Worm (Caenorhabditis elegans): Measurements from ENCODE around the gene F47B10.4.

Gene F47B10.4

DNA sequence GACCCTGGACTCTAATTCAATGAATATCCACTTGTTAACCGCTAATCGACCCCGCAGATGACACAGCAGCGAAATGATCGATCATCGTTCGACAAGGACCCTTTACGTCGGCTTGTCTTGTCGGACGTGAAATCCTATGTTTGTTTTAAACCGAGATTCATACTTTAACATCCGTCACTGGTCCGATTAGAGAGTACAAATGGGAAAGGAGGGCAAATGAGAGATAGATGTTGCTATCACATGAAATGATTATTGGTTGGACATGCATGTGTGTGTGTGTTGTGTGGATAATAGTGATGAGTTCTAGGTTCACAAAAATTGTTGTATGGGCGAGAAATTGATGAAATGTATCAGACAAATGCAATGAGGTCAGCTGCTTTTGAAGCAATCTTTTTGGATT, 18.6 kb downstream of the F47B10.4 start:
- TF ChIP-seq lsy-2 (tag; optimal IDR thresholded peaks at IDR 0.05) (peak in 1 of 2 experiments; percentile 33), fkh-8 (tag; optimal IDR thresholded peaks at IDR 0.05) (no peak), lin-14 (GFP tag; optimal IDR thresholded peaks at IDR 0.05) (peak; percentile 69), snu-23 (GFP tag; optimal IDR thresholded peaks at IDR 0.05) (peak; percentile 12), nhr-19 (GFP tag; conservative IDR thresholded peaks at IDR 0.05) (peak; percentile 34; the same call in 1 of the 2 replicates), lin-39 (tag; optimal IDR thresholded peaks at IDR 0.05) (peak; percentile 36), nhr-28 (tag; optimal IDR thresholded peaks at IDR 0.05) (no peak), rnt-1 (tag; optimal IDR thresholded peaks at IDR 0.05) (peak; percentile 70), nhr-71 (tag; optimal IDR thresholded peaks at IDR 0.05) (peak; percentile 60), ceh-8 (GFP tag; optimal IDR thresholded peaks at IDR 0.05) (no peak)

DNA sequence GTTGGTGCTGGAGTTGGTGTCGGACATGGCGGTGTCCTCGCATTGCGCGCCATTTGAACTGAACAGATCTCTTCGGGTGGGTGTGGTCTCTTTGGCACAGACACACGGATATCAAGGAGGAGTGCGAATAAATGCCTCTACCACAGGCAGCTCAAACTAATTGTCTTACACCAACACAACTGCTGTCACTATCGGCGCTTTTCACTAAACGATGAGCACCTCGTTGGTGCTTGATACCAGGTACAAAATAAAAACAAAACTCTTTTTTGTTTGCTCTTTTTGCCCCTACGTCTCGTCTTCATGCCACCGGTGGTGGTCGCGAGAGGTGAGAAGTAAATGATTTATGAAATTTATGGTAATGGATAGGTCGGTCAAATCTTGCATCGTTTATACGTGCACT, 19.7 kb downstream of the F47B10.4 start, which contains the start of gene F47B10.8:
TSS of gene F47B10.8 (minus strand) at position 101 of the 400 bp plus-strand sequence.
- TF ChIP-seq sup-37 (GFP tag; optimal IDR thresholded peaks at IDR 0.05) (no peak), rnt-1 (tag; optimal IDR thresholded peaks at IDR 0.05) (peak; percentile 34)

DNA sequence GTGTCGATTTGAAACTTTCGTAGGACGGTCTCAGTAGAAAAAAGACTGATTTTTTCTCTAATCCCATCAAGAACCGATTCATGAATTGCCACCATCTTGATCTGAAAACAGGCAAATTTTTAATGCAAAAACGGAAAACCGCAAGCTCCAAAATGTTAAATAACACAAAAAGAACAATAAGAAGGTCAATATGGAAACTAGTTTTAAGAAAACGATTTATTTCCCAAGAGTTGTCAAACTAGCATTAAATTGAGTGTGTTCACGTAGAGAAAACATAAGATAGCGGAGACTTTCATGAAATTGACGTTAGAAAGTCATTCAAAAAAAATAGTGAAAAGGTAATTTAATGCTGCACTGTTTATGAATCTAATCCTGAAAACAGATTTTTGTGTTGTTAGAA, 22.9 kb downstream of the F47B10.4 start, which contains the start of gene F47B10.9:
TSS of gene F47B10.9 (minus strand) at position 101 of the 400 bp plus-strand sequence.
- TF ChIP-seq isw-1 (GFP tag; IDR thresholded peaks at IDR 0.05) = no peak
- no peak for TF ChIP-seq lin-14 (GFP tag; optimal IDR thresholded peaks at IDR 0.05)
- TF ChIP-seq nhr-85 (tag) = no peak
- no peak for TF ChIP-seq egl-27 (tag; optimal IDR thresholded peaks at IDR 0.05)
- TF ChIP-seq C34B4.2 (tag; optimal IDR thresholded peaks at IDR 0.05) = no peak
- TF ChIP-seq jun-1 (tag; optimal IDR thresholded peaks at IDR 0.05) = no peak
- TF ChIP-seq nhr-28 (tag; optimal IDR thresholded peaks at IDR 0.05) = no peak
- no peak for TF ChIP-seq ceh-8 (GFP tag; optimal IDR thresholded peaks at IDR 0.05)
- TF ChIP-seq ceh-63 (GFP tag; optimal IDR thresholded peaks at IDR 0.05) = no peak
- no peak for TF ChIP-seq ces-1 (GFP tag; optimal IDR thresholded peaks at IDR 0.05)
- no peak for TF ChIP-seq elt-2 (tag; optimal IDR thresholded peaks at IDR 0.05)
- TF ChIP-seq swsn-7 (tag; optimal IDR thresholded peaks at IDR 0.05) = no peak

DNA sequence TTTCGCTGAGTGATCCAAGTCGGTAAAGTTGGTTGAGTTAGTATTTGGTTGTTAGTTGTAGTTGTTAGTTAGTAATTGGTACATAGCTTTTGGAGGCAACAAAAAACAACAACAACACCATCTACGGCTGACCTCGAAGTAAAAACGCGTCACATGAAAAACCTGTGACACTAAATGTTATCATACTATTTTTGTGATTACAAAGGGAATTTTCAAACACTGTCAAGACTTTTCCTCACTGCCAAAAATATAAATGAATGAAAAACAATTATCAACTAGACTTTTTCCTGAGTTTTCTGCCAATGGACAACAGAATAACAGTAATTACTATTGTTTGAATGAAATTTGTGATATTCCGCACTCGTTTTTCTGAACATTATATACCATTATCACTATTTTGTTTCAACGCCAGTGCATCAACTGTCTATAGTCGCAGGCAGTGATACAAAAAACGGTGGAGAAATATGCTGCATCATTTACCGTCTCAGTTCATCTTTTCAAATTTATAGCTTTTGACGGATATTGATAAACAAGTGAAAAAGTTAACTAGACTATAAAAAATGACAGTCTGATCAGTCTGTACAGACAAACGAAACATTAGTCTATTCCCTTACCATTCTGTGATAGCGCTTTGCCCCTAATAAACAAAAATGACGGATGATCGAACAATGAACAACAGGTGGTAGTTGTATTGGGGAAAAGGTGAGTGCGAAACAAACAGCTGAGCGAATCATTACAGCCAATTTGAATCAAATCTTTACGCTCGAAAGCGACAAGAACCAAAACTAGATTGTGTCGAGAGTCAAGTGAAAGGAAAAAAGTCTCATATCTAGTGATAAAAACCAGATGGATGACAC, 23.6 kb downstream of the F47B10.4 start:
- no peak for TF ChIP-seq fkh-8 (tag; optimal IDR thresholded peaks at IDR 0.05)
- TF ChIP-seq efl-3 (GFP tag; optimal IDR thresholded peaks at IDR 0.05) = no peak
- TF ChIP-seq hlh-17 (GFP tag; optimal IDR thresholded peaks at IDR 0.05; ENCODE audit: borderline replicate concordance) = no peak
- TF ChIP-seq jun-1 (tag; optimal IDR thresholded peaks at IDR 0.05) = no peak
- peak in 1 of 2 experiments; percentile 17 for TF ChIP-seq lin-35 (GFP tag; optimal IDR thresholded peaks at IDR 0.05)
- no peak for TF ChIP-seq fkh-10 (GFP tag; optimal IDR thresholded peaks at IDR 0.05)
- no peak for TF ChIP-seq lin-13 (GFP tag; optimal IDR thresholded peaks at IDR 0.05)
- no peak for TF ChIP-seq ceh-90 (tag; optimal IDR thresholded peaks at IDR 0.05)
- no peak for TF ChIP-seq Y116A8C.19 (tag; optimal IDR thresholded peaks at IDR 0.05; ENCODE audit: borderline replicate concordance)
- TF ChIP-seq unc-62 (GFP tag; optimal IDR thresholded peaks at IDR 0.05) = no peak
- TF ChIP-seq alr-1 (tag; optimal IDR thresholded peaks at IDR 0.05; ENCODE audit: borderline replicate concordance) = no peak
- TF ChIP-seq grh-1 (GFP tag; IDR thresholded peaks at IDR 0.05) = no peak
- no peak for TF ChIP-seq lin-39 (tag; optimal IDR thresholded peaks at IDR 0.05)
- no peak for TF ChIP-seq egl-27 (tag; optimal IDR thresholded peaks at IDR 0.05)
- TF ChIP-seq dpl-1 (GFP tag; optimal IDR thresholded peaks at IDR 0.05) = no peak
- no peak for TF ChIP-seq rnt-1 (tag; optimal IDR thresholded peaks at IDR 0.05)
- TF ChIP-seq unc-30 (tag; optimal IDR thresholded peaks at IDR 0.05) = no peak
- no peak for TF ChIP-seq C16A3.4 (tag; optimal IDR thresholded peaks at IDR 0.05)
- TF ChIP-seq zag-1 (tag; optimal IDR thresholded peaks at IDR 0.05) = no peak
- TF ChIP-seq hpl-2 (GFP tag; optimal IDR thresholded peaks at IDR 0.05) = no peak
- TF ChIP-seq nhr-237 (tag; optimal IDR thresholded peaks at IDR 0.05) = no peak
- TF ChIP-seq ces-1 (GFP tag; optimal IDR thresholded peaks at IDR 0.05) = no peak
- no peak for TF ChIP-seq nhr-84 (tag; optimal IDR thresholded peaks at IDR 0.05)
- TF ChIP-seq nhr-12 (tag; optimal IDR thresholded peaks at IDR 0.05) = no peak
- TF ChIP-seq pax-3 (tag; optimal IDR thresholded peaks at IDR 0.05) = no peak
- no peak for TF ChIP-seq nhr-28 (tag; optimal IDR thresholded peaks at IDR 0.05)
- no peak for TF ChIP-seq vab-15 (tag; optimal IDR thresholded peaks at IDR 0.05)
- no peak for TF ChIP-seq fkh-4 (tag; optimal IDR thresholded peaks at IDR 0.05; ENCODE audit: borderline replicate concordance)
- TF ChIP-seq ztf-11 (tag; optimal IDR thresholded peaks at IDR 0.05) = no peak
- TF ChIP-seq nhr-19 (GFP tag; conservative IDR thresholded peaks at IDR 0.05) = no peak
- TF ChIP-seq lin-15B (tag; optimal IDR thresholded peaks at IDR 0.05) = no peak

All from whole organism, L1 larva.